Worm (Caenorhabditis elegans): ENCODE data around the gene oac-11.

Gene oac-11

DNA sequence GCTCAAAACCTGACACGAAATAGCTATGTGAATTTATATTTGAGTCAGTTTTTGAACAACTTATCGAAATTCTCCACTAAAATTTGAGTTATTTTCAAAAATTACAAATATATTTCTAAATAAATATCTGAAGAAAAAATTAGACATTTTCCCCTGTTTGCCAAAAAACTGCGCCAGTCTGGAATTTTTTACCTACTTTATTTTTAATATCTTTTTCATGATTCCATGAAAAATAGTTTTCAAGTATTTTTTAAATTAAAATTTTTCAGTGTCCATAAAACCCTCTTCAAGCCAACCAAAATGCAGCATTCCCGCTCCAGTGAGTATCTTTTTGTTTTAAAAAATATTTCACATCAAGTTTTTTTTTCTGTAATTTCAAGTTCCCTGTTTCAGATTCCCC, 30.4 kb upstream of the oac-11 start, which contains the start of gene F53C3.8:
Gene F53C3.8 (plus strand): TSS at position 301 of the 400 bp plus-strand sequence.
- TF ChIP-seq sdz-12 (GFP tag; optimal IDR thresholded peaks at IDR 0.05) (no peak), unc-62 (GFP tag; optimal IDR thresholded peaks at IDR 0.05 in 1 of 2) (no peak), unc-62 (tag; optimal IDR thresholded peaks at IDR 0.05) (no peak), daf-16 (GFP tag; optimal IDR thresholded peaks at IDR 0.05) (no peak), daf-16 (tag; optimal IDR thresholded peaks at IDR 0.05) (no peak), set-16 (GFP tag; IDR thresholded peaks at IDR 0.05) (no peak), skn-1 (tag; optimal IDR thresholded peaks at IDR 0.05) (no peak), R02D3.7 (tag; optimal IDR thresholded peaks at IDR 0.05) (no peak), nhr-25 (tag; optimal IDR thresholded peaks at IDR 0.05; ENCODE audit: borderline replicate concordance, insufficient read depth) (no peak), unc-130 (GFP tag; optimal IDR thresholded peaks at IDR 0.05) (no peak), lin-29 (GFP tag; IDR thresholded peaks at IDR 0.05) (no peak), fos-1 (tag; optimal IDR thresholded peaks at IDR 0.05) (no peak), Y105C5A.15 (GFP tag; IDR thresholded peaks at IDR 0.05) (no peak), nhr-237 (tag; optimal IDR thresholded peaks at IDR 0.05) (no peak)

DNA sequence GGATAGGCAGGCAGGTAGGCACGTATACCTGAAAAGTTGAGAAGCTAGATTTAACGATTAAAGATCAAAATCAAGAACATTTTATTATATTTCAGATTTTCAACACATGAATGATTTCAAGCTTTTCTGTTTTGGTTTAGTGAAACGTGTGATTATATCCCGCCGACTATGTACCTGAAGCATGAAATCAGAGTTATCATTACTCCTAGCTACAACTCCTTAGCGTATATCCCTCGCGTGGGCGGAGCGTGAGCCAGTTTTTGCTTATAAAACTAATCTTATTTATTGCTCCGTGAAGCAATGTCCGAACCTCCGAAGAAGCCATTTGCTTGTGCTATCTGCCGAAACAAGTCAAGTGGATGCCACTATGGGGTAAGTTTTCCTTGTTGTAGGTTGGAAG, 19.2 kb upstream of the oac-11 start, which contains the start of gene nhr-166:
Gene nhr-166 (plus strand): TSS at position 301 of the 400 bp plus-strand sequence.
- TF ChIP-seq ceh-82 (tag; optimal IDR thresholded peaks at IDR 0.05) (no peak), unc-39 (tag; optimal IDR thresholded peaks at IDR 0.05) (no peak), lin-39 (tag; optimal IDR thresholded peaks at IDR 0.05) (no peak), madf-9 (GFP tag; conservative IDR thresholded peaks at IDR 0.05) (no peak), madf-5 (GFP tag; IDR thresholded peaks at IDR 0.05) (no peak), hif-1 (tag; optimal IDR thresholded peaks at IDR 0.05) (no peak), Y48G9A.11 (GFP tag; IDR thresholded peaks at IDR 0.05) (no peak), fos-1 (tag; optimal IDR thresholded peaks at IDR 0.05) (no peak), lin-29 (GFP tag; IDR thresholded peaks at IDR 0.05) (no peak), ceh-32 (tag; optimal IDR thresholded peaks at IDR 0.05; ENCODE audit: poor library complexity) (no peak), dmd-8 (GFP tag; IDR thresholded peaks at IDR 0.05) (no peak), attf-4 (tag; optimal IDR thresholded peaks at IDR 0.05) (no peak), nhr-77 (tag; optimal IDR thresholded peaks at IDR 0.05) (no peak), sdz-12 (GFP tag; optimal IDR thresholded peaks at IDR 0.05) (no peak), nhr-11 (tag; optimal IDR thresholded peaks at IDR 0.05) (no peak)

DNA sequence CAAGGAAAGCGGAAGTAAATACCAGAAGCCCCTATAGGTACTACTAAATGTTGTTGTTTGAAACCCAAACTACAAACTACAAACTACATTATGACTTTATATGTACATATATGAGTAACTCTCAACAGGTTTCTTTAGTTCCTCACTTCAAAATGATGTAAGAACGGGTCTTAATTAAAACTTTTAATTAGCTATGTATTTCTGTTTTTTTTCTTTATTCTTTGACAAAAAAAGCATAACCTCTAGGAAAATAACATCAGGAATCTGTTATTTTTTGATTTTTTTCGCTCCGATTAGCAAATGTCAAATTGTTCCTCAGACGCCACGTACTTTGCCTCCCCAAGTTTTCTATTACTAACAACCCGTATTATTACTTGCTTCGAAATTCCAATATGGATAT, 17.6 kb upstream of the oac-11 start, which contains the start of gene srh-250:
Gene srh-250 (plus strand): TSS at position 301 of the 400 bp plus-strand sequence.
- TF ChIP-seq tag-97 (GFP tag; IDR thresholded peaks at IDR 0.05) = no peak
- TF ChIP-seq Y105C5A.15 (GFP tag; IDR thresholded peaks at IDR 0.05) = no peak
- TF ChIP-seq ceh-44 (GFP tag; IDR thresholded peaks at IDR 0.05) = no peak
- TF ChIP-seq egl-43 (GFP tag; IDR thresholded peaks at IDR 0.05) = no peak
- no peak for TF ChIP-seq zag-1 (tag; optimal IDR thresholded peaks at IDR 0.05)
- no peak for TF ChIP-seq rbr-2 (tag; optimal IDR thresholded peaks at IDR 0.05)
- no peak for TF ChIP-seq zfp-2 (tag; optimal IDR thresholded peaks at IDR 0.05)
- TF ChIP-seq dmd-8 (GFP tag; IDR thresholded peaks at IDR 0.05) = no peak
- TF ChIP-seq nhr-111 (GFP tag; optimal IDR thresholded peaks at IDR 0.05) = no peak
- TF ChIP-seq ctbp-1 (GFP tag; IDR thresholded peaks at IDR 0.05) = no peak

DNA sequence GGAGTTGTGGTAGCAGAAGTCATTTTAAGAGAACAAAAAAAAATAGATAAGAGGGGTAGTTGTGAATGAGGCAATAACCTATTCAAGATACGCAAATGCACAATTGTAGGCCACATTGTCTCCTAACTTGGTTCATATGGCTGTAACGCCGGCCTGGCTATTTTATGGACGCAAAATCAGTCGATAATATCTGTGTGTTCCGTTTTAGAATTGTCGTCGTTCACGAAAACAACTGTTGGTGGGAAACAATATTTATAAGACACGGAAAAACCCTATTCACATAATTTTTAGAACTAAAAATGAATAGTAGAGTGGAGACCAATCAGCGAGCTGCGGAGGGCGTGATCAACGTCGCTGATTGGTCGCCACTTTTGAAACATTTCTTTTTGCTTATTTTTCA, 17.1 kb upstream of the oac-11 start, which contains the start of gene sdz-7:
Gene sdz-7 (minus strand): TSS at position 101 of the 400 bp plus-strand sequence.
- TF ChIP-seq ceh-44 (GFP tag; IDR thresholded peaks at IDR 0.05) (no peak), nhr-28 (tag; optimal IDR thresholded peaks at IDR 0.05) (no peak)

DNA sequence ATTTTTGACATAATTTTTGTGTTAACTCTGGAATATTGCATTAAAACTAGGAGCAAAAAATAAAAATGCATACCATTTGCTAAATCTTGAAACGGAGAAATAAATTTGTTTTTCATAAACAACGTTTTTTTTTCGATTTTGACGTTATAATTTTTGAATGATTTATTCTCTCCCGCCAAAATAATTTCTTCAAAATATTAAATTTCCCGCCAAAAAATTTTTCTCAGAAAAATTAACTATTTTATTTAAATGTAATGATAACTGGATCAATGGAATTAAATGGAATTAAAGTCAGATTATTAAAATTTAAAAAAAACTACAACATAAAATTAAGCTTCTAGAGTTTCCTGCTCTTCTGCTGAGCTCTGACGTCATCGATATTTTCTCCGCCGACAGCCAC, 16.4 kb upstream of the oac-11 start, which contains the start of gene nep-3:
Gene nep-3 (minus strand): TSS at position 101 of the 400 bp plus-strand sequence.
- no peak for TF ChIP-seq mdt-29 (GFP tag; IDR thresholded peaks at IDR 0.05)
- TF ChIP-seq php-3 (GFP tag; IDR thresholded peaks at IDR 0.05) = no peak
- no peak for TF ChIP-seq T20F7.1 (GFP tag; optimal IDR thresholded peaks at IDR 0.05)
- TF ChIP-seq unc-130 (GFP tag; optimal IDR thresholded peaks at IDR 0.05) = no peak
- no peak for TF ChIP-seq madf-5 (GFP tag; IDR thresholded peaks at IDR 0.05)
- no peak for TF ChIP-seq cey-2 (tag; optimal IDR thresholded peaks at IDR 0.05; ENCODE audit: borderline replicate concordance, insufficient read depth)
- TF ChIP-seq sdz-12 (GFP tag; optimal IDR thresholded peaks at IDR 0.05) = no peak
